Fruit fly (Drosophila melanogaster): ENCODE results near the gene CG5676.

CG5676 gene

dm6 chr2L:10246785-10247190 is 8.9 kb downstream of the CG5676 start, which contains the start of gene chico (continued):
- TF ChIP-seq pita (GFP tag; optimal IDR thresholded peaks at IDR 0.05) (no peak), amos (GFP tag; IDR thresholded peaks at IDR 0.05; ENCODE audit: partially characterized antibody) (no peak; the same call in 1 of the 2 replicates), CG4404 (GFP tag; IDR thresholded peaks at IDR 0.05) (no peak), ci (GFP tag; IDR thresholded peaks at IDR 0.05) (no peak), lbe (GFP tag; optimal IDR thresholded peaks at IDR 0.05) (no peak), dimm (GFP tag; IDR thresholded peaks at IDR 0.05) (no peak), CG6813 (GFP tag; optimal IDR thresholded peaks at IDR 0.05) (no peak), CG15073 (GFP tag; optimal IDR thresholded peaks at IDR 0.05) (no peak), CG18764 (GFP tag; optimal IDR thresholded peaks at IDR 0.05) (no peak), hbn (GFP tag; IDR thresholded peaks at IDR 0.05; ENCODE audit: partially characterized antibody) (peak; percentile 52)

- TF ChIP-seq CG6175 (GFP tag; IDR thresholded peaks at IDR 0.05) (no peak), Hmr (GFP tag; optimal IDR thresholded peaks at IDR 0.05) (no peak), BtbVII (GFP tag; optimal IDR thresholded peaks at IDR 0.05) (no peak), z (GFP tag; IDR thresholded peaks at IDR 0.05) (no peak), corto (GFP tag; optimal IDR thresholded peaks at IDR 0.05) (no peak), CG6272 (GFP tag; IDR thresholded peaks at IDR 0.05) (no peak), en (GFP tag; optimal IDR thresholded peaks at IDR 0.05) (no peak), phol (tag; optimal IDR thresholded peaks at IDR 0.05) (peak; percentile 60), CG17912 (GFP tag; optimal IDR thresholded peaks at IDR 0.05) (peak; percentile 6), ci (GFP tag; IDR thresholded peaks at IDR 0.05) (no peak), Stat92E (GFP tag; optimal IDR thresholded peaks at IDR 0.05) (no peak), Hr51 (GFP tag; optimal IDR thresholded peaks at IDR 0.05) (no peak), trh (GFP tag; optimal IDR thresholded peaks at IDR 0.05) (no peak), CG12299 (tag; optimal IDR thresholded peaks at IDR 0.05) (no peak), Hmx (GFP tag; optimal IDR thresholded peaks at IDR 0.05) (no peak), CG3407 (GFP tag; optimal IDR thresholded peaks at IDR 0.05) (no peak), lmd (GFP tag; IDR thresholded peaks at IDR 0.05) (no peak), CG12659 (GFP tag; optimal IDR thresholded peaks at IDR 0.05) (peak; percentile 49), sd (tag; optimal IDR thresholded peaks at IDR 0.05) (peak; percentile 15), wor (GFP tag; IDR thresholded peaks at IDR 0.05) (no peak), MESR4 (GFP tag; optimal IDR thresholded peaks at IDR 0.05) (peak; percentile 74), YL-1 (GFP tag; optimal IDR thresholded peaks at IDR 0.05) (peak; percentile 12), CG7271 (tag; optimal IDR thresholded peaks at IDR 0.05) (no peak), kay (GFP tag; optimal IDR thresholded peaks at IDR 0.05) (no peak), crc (GFP tag; optimal IDR thresholded peaks at IDR 0.05) (no peak), CG4707 (GFP tag; optimal IDR thresholded peaks at IDR 0.05) (no peak), psq (GFP tag; optimal IDR thresholded peaks at IDR 0.05) (no peak), CG14014 (GFP tag; IDR thresholded peaks at IDR 0.05) (no peak), CG13775 (GFP tag; optimal IDR thresholded peaks at IDR 0.05) (no peak), schlank (tag; optimal IDR thresholded peaks at IDR 0.05) (no peak), Lhr (GFP tag; optimal IDR thresholded peaks at IDR 0.05) (peak; percentile 7), CG12104 (GFP tag; optimal IDR thresholded peaks at IDR 0.05) (no peak), ap (GFP tag; IDR thresholded peaks at IDR 0.05) (no peak), Ssrp (tag; optimal IDR thresholded peaks at IDR 0.05) (peak; percentile 36), lov (optimal IDR thresholded peaks at IDR 0.05) (no peak), lov (GFP tag; IDR thresholded peaks at IDR 0.05) (no peak), CG18599 (GFP tag; optimal IDR thresholded peaks at IDR 0.05) (no peak), vfl (GFP tag; optimal IDR thresholded peaks at IDR 0.05) (no peak), rib (GFP tag; IDR thresholded peaks at IDR 0.05) (no peak)
Measured at dm6 chr2L:10238726-10239652, 16.7 kb downstream of the CG5676 start, which contains the start of gene me31B. me31B (plus strand) TSS chr2L:10239341.

All from whole organism, embryonic.